Fruit fly (Drosophila melanogaster) whole organism, embryonic: Measurements from ENCODE around the gene Sqor.

Source experiments
- CG16815 ChIP-seq: fragments of 200-800 bp; sonication (Bioruptor generic); optimal IDR thresholded peaks from 3 replicates; lab custom pipeline; 2017; ENCODE audit warnings: missing biosample characterization, mild to moderate bottlenecking, missing genetic modification characterization
- HLH54F ChIP-seq: fragments of 200-800 bp; sonication (Bioruptor generic); optimal IDR thresholded peaks from 3 replicates; lab custom pipeline; 2016; ENCODE audit warnings: missing biosample characterization, missing genetic modification characterization
- Ravus ChIP-seq: fragments of 200-800 bp; sonication (Bioruptor generic); IDR thresholded peaks from 2 replicates; pipeline ENCODE4 v1.3.6; 2022; ENCODE audit warnings: missing biosample characterization, missing genetic modification characterization
- Stat92E ChIP-seq, 3 experiments: fragments of >200 bp in 2 of 3; fragments of 200-800 bp in 1 of 3; sonication (Bioruptor generic) in 1 of 3; optimal IDR thresholded peaks; 2 replicates each; lab custom pipeline; 2017 to 2019; ENCODE audit warnings: missing biosample characterization in 3 of 3, missing genetic modification characterization in 3 of 3, mild to moderate bottlenecking in 1 of 3, moderate library complexity in 1 of 3
- Xbp1 ChIP-seq: fragments of 200-800 bp; sonication (Bioruptor generic); optimal IDR thresholded peaks from 3 replicates; lab custom pipeline; 2016; ENCODE audit warnings: missing biosample characterization, mild to moderate bottlenecking, missing genetic modification characterization
- gcm ChIP-seq: fragments of 200-800 bp; sonication (Bioruptor generic); optimal IDR thresholded peaks from 2 replicates; lab custom pipeline; 2019; ENCODE audit warnings: missing biosample characterization, mild to moderate bottlenecking, missing genetic modification characterization, moderate library complexity
- grn ChIP-seq: fragments of 200-800 bp; sonication (Bioruptor generic); optimal IDR thresholded peaks from 3 replicates; lab custom pipeline; 2017; ENCODE audit warnings: missing biosample characterization, missing genetic modification characterization
- hth ChIP-seq: fragments of >200 bp; optimal IDR thresholded peaks from 2 replicates; lab custom pipeline; 2017; ENCODE audit warnings: inconsistent platforms
- row ChIP-seq: fragments of 200-800 bp; sonication (Bioruptor generic); IDR thresholded peaks from 3 replicates; pipeline ENCODE4 v1.3.6; 2022; ENCODE audit warnings: missing biosample characterization, missing genetic modification characterization
- stc ChIP-seq: fragments of 200-800 bp; sonication (Bioruptor generic); IDR thresholded peaks from 2 replicates; pipeline ENCODE4 v1.3.6; 2022; ENCODE audit warnings: missing biosample characterization, missing genetic modification characterization

dm6 chr3L:4252121-4252861, 12.3 kb downstream of the Sqor start:
- TF ChIP-seq row (peak; percentile 40), HLH54F (GFP tag; lab: Kevin White, UChicago) (no peak), stc (GFP tag; lab: Robert Waterston, UW) (no peak), grn (GFP tag; lab: Kevin White, UChicago) (no peak), Stat92E (GFP tag; optimal IDR thresholded peaks at IDR 0.05; lab: Kevin White, UChicago) (no peak), hth (lab: Kevin White, UChicago) (no peak), Xbp1 (no peak), Ravus (GFP tag; lab: Robert Waterston, UW) (no peak), gcm (GFP tag; lab: Kevin White, UChicago) (no peak), CG16815 (GFP tag; lab: Kevin White, UChicago) (no peak)
